Worm (Caenorhabditis elegans): ENCODE data around the gene lips-15.

Gene lips-15

DNA sequence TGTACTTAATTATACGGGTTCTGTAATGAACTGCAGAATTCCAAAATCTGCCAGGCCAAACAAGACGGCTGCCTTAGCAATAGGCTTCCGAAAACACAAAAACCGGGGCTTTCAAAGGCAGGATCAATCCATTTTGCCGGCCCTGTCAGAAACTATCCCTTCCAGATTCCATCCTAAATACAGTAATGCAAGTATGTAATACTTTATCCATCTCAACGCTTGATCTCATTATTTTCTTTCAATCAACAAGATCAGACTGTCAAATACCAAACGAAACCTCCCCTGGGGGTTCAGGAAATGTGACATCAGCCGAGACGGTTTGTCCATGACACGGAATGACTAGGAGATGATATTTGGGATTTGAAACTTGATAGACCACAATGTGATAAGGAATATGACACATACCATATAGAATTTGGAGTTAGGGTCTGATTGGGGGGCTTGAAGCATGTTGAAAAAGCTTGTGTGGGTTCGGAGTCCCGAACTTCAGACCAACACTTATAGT, 22.0 kb downstream of the lips-15 start:
- TF ChIP-seq F13C5.2 (tag; optimal IDR thresholded peaks at IDR 0.05) = no peak
- TF ChIP-seq hnd-1 (tag; optimal IDR thresholded peaks at IDR 0.05) = no peak
- no peak for TF ChIP-seq ets-7 (tag; optimal IDR thresholded peaks at IDR 0.05)
- TF ChIP-seq tra-4 (tag; optimal IDR thresholded peaks at IDR 0.05) = no peak
- no peak for TF ChIP-seq B0310.2 (tag; optimal IDR thresholded peaks at IDR 0.05)
- TF ChIP-seq ceh-36 (tag; optimal IDR thresholded peaks at IDR 0.05) = no peak

DNA sequence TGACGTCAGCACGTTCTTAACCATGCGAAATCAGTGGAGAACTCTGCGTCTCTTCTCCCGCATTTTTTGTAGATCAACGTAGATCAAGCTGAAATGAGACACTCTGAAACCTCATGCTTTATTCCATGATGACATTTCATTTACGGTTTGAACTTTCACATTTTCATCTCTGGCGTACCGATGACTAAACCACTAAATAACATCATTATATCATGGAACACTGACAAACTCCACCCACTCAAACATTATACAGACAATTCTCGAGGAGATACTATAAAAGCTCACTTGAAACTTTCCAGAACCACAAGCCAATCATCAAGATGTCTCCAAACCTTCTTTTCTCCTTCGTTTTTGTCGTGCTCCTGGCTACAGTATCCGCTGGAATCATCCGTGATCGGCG, 22.7 kb downstream of the lips-15 start, which contains the start of gene nspe-7:
nspe-7 (plus strand) TSS at position 301 of the 400 bp plus-strand sequence.
- TF ChIP-seq ets-7 (tag; optimal IDR thresholded peaks at IDR 0.05) (no peak), aly-1 (tag; optimal IDR thresholded peaks at IDR 0.05) (no peak), pes-1 (GFP tag; IDR thresholded peaks at IDR 0.05) (no peak), hnd-1 (tag; optimal IDR thresholded peaks at IDR 0.05) (no peak), ama-1 (optimal IDR thresholded peaks at IDR 0.05) (no peak), hmg-4 (GFP tag; optimal IDR thresholded peaks at IDR 0.05) (no peak), F13C5.2 (tag; optimal IDR thresholded peaks at IDR 0.05) (no peak), ceh-36 (tag; optimal IDR thresholded peaks at IDR 0.05) (no peak), sea-1 (GFP tag; conservative IDR thresholded peaks at IDR 0.05) (no peak), tbx-37 (GFP tag; conservative IDR thresholded peaks at IDR 0.05) (no peak), tra-4 (tag; optimal IDR thresholded peaks at IDR 0.05) (no peak), tbx-11 (GFP tag; IDR thresholded peaks at IDR 0.05) (no peak)

DNA sequence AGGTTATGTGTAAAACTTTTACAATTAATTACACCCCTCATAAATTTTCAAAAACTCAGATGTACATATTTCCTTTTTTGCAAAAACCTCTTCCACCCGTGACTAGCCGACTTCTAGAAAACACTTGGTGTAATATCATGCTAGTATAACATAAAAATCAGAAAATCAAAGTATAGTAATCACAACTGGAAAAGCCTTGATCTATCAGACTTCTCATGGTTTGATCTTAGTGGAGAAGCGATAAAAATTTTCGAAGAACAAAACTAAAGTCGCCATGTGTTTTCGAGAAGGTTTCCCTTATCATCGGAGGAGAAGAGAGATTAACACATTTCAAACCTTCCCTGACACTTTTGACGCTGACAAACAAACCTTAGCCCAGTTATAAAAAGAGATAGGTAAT, 24.4 kb downstream of the lips-15 start, which contains the start of gene nspe-5:
nspe-5 (plus strand) TSS at position 301 of the 400 bp plus-strand sequence.
- no peak for TF ChIP-seq tra-4 (tag; optimal IDR thresholded peaks at IDR 0.05)
- no peak for TF ChIP-seq sea-1 (GFP tag; conservative IDR thresholded peaks at IDR 0.05)
- TF ChIP-seq ets-7 (tag; optimal IDR thresholded peaks at IDR 0.05) = no peak
- TF ChIP-seq ceh-36 (tag; optimal IDR thresholded peaks at IDR 0.05) = no peak
- TF ChIP-seq flt-1 (GFP tag; IDR thresholded peaks at IDR 0.05) = no peak
- no peak for TF ChIP-seq F13C5.2 (tag; optimal IDR thresholded peaks at IDR 0.05)
- no peak for TF ChIP-seq ama-1 (optimal IDR thresholded peaks at IDR 0.05)
- TF ChIP-seq tbx-37 (GFP tag; conservative IDR thresholded peaks at IDR 0.05) = no peak
- TF ChIP-seq ceh-13 (GFP tag; optimal IDR thresholded peaks at IDR 0.05) = no peak

DNA sequence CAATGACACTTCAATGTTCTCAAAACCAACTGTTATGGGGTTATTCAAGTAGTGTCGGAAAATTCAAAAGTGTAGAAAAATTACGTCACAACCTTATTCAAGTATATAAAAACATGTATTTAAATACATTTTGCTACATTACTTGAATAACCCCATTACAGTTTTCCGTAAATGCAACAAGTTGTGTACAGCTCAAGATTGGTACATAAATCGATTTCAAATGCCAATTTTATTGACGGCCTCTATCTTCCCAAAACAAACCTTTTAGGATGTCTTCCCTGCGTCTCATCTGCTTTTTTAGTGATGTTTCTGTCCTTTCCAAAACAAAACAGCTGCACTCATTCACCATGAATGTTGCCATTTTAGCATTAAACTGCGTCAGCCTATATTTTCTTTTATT, 25.2 kb downstream of the lips-15 start, which contains the start of gene Y38E10A.28:
Y38E10A.28 (plus strand) TSS at position 301 of the 400 bp plus-strand sequence.
- no peak for TF ChIP-seq ama-1 (optimal IDR thresholded peaks at IDR 0.05)
- no peak for TF ChIP-seq hmbx-1 (tag; optimal IDR thresholded peaks at IDR 0.05)
- TF ChIP-seq F13C5.2 (tag; optimal IDR thresholded peaks at IDR 0.05) = no peak
- TF ChIP-seq ets-7 (tag; optimal IDR thresholded peaks at IDR 0.05) = no peak
- TF ChIP-seq ceh-36 (tag; optimal IDR thresholded peaks at IDR 0.05) = no peak
- no peak for TF ChIP-seq tbx-11 (GFP tag; IDR thresholded peaks at IDR 0.05)
- no peak for TF ChIP-seq aly-1 (tag; optimal IDR thresholded peaks at IDR 0.05)
- no peak for TF ChIP-seq B0310.2 (tag; optimal IDR thresholded peaks at IDR 0.05)
- no peak for TF ChIP-seq ceh-13 (GFP tag; optimal IDR thresholded peaks at IDR 0.05)
- no peak for TF ChIP-seq flt-1 (GFP tag; IDR thresholded peaks at IDR 0.05)
- no peak for TF ChIP-seq hnd-1 (tag; optimal IDR thresholded peaks at IDR 0.05)
- TF ChIP-seq tbx-37 (GFP tag; conservative IDR thresholded peaks at IDR 0.05) = no peak
- TF ChIP-seq pes-1 (GFP tag; IDR thresholded peaks at IDR 0.05) = no peak
- no peak for TF ChIP-seq hmg-4 (GFP tag; optimal IDR thresholded peaks at IDR 0.05)
- no peak for TF ChIP-seq scrt-1 (GFP tag; IDR thresholded peaks at IDR 0.05)
- TF ChIP-seq tra-4 (tag; optimal IDR thresholded peaks at IDR 0.05) = no peak
- no peak for TF ChIP-seq sea-1 (GFP tag; conservative IDR thresholded peaks at IDR 0.05)

DNA sequence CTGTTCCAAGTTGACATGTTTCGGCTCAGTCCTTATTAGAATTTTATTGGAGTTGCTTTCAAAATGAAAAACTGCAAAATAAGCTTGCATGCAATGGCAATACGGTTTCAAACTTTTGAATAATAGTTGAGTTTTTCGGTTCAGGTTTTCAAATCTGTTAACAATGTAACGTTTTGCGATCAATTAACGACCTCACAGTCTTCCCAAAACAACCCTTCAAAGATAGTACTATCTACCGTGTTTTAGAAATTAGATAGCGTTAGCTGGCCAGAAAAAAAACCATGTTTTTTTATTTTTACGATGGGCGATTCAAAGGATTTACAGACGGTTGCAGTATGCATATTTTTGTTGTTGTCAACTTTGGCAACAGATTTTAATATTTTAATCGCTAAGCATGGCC, 26.7 kb downstream of the lips-15 start, which contains the start of gene Y38E10A.34:
Y38E10A.34 (plus strand) TSS at position 301 of the 400 bp plus-strand sequence.
- TF ChIP-seq scrt-1 (GFP tag; IDR thresholded peaks at IDR 0.05) = no peak

DNA sequence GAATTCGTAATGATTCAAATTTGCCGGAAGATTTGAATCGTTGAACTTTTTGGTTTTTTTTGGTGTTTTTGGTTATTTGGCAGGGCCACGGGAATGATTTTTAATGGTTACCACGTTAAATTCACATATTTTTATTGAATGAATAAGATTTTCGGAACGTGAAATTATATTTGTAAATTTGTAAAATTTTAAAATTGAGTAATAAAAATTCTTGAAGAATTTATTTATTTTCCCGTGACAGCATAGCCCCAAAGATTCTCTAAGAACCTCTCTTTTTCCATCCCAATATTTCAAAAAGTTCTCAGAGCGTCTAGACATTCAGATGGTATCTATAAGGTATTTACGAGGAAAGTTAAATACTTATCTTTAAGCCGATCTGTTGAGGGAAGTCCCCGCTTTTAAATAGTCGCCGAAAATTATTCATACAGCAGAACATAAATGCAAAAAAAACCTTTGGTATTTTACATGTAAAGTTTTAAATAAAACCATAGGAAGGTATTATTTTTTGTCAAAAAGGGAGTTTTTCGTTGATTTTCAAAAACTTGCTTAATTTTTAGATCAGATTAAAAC, 30.6 kb downstream of the lips-15 start, which contains the start of gene Y38E10A.17:
Y38E10A.17 (minus strand) TSS at position 51 of the 570 bp plus-strand sequence.
- no peak for TF ChIP-seq ama-1 (optimal IDR thresholded peaks at IDR 0.05)
- no peak for TF ChIP-seq aly-1 (tag; optimal IDR thresholded peaks at IDR 0.05)
- no peak for TF ChIP-seq tbx-11 (GFP tag; IDR thresholded peaks at IDR 0.05)
- no peak for TF ChIP-seq hnd-1 (tag; optimal IDR thresholded peaks at IDR 0.05)
- TF ChIP-seq sea-1 (GFP tag; conservative IDR thresholded peaks at IDR 0.05) = no peak
- no peak for TF ChIP-seq ceh-36 (tag; optimal IDR thresholded peaks at IDR 0.05)
- TF ChIP-seq hmg-4 (GFP tag; optimal IDR thresholded peaks at IDR 0.05) = no peak
- no peak for TF ChIP-seq F13C5.2 (tag; optimal IDR thresholded peaks at IDR 0.05)
- TF ChIP-seq pes-1 (GFP tag; IDR thresholded peaks at IDR 0.05) = no peak
- TF ChIP-seq flt-1 (GFP tag; IDR thresholded peaks at IDR 0.05) = no peak
- no peak for TF ChIP-seq ceh-13 (GFP tag; optimal IDR thresholded peaks at IDR 0.05)

DNA sequence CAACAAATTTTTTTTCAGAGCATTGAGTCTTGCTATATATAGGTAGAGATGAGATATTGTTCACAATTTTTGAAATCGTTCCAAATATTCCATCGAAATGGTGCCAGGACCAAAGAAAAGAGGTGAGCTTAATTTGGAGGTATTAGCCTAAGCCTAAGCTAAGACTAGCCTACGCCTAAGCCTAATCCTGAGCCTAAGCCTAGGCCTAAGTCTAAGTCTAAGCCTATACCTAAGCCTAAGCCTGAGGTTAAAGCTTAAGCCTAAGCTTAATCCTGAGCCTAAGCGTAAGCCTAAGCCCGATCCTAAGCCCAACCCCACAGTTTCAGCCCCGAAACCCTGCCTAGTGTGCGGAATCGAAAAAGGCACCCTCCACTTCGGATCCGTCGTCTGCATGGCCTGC, 32.4 kb downstream of the lips-15 start, which contains the start of gene nhr-234:
nhr-234 (plus strand) TSS at position 77 of the 400 bp plus-strand sequence.
- TF ChIP-seq ceh-36 (tag; optimal IDR thresholded peaks at IDR 0.05) = peak; percentile 82
- no peak for TF ChIP-seq hnd-1 (tag; optimal IDR thresholded peaks at IDR 0.05)
- no peak for TF ChIP-seq aly-1 (tag; optimal IDR thresholded peaks at IDR 0.05)

DNA sequence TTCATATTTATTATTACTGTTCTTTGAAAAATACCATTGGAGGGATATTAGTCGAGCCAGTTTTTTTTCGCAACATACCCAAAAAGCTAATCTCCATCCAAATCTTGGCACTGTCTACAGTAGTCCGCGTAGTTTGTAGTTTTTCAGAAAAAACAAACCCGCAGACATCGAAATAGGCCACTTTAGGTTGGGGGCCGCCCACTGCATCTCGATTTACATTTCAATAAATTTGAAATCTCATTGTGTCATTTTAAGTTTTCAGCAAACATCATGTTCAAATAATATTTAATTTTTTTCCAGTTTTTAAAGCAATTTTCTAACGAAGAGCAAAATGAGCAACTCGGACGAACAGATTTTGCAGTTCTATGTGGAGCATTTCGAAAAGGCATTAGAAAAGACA, 36.2 kb downstream of the lips-15 start, which contains the start of gene nhr-235:
nhr-235 (plus strand) TSS at position 301 of the 400 bp plus-strand sequence.
- no peak for TF ChIP-seq hnd-1 (tag; optimal IDR thresholded peaks at IDR 0.05)
- TF ChIP-seq aly-1 (tag; optimal IDR thresholded peaks at IDR 0.05) = no peak
- no peak for TF ChIP-seq B0310.2 (tag; optimal IDR thresholded peaks at IDR 0.05)
- TF ChIP-seq hmg-4 (GFP tag; optimal IDR thresholded peaks at IDR 0.05) = no peak
- TF ChIP-seq tbx-11 (GFP tag; IDR thresholded peaks at IDR 0.05) = no peak
- TF ChIP-seq tra-4 (tag; optimal IDR thresholded peaks at IDR 0.05) = no peak
- TF ChIP-seq F13C5.2 (tag; optimal IDR thresholded peaks at IDR 0.05) = no peak
- TF ChIP-seq sea-1 (GFP tag; conservative IDR thresholded peaks at IDR 0.05) = no peak
- no peak for TF ChIP-seq scrt-1 (GFP tag; IDR thresholded peaks at IDR 0.05)
- TF ChIP-seq tbx-37 (GFP tag; conservative IDR thresholded peaks at IDR 0.05) = no peak
- no peak for TF ChIP-seq ceh-13 (GFP tag; optimal IDR thresholded peaks at IDR 0.05)
- no peak for TF ChIP-seq ama-1 (optimal IDR thresholded peaks at IDR 0.05)
- no peak for TF ChIP-seq hmbx-1 (tag; optimal IDR thresholded peaks at IDR 0.05)
- TF ChIP-seq ets-7 (tag; optimal IDR thresholded peaks at IDR 0.05) = no peak
- no peak for TF ChIP-seq pes-1 (GFP tag; IDR thresholded peaks at IDR 0.05)
- TF ChIP-seq ceh-36 (tag; optimal IDR thresholded peaks at IDR 0.05) = no peak
- no peak for TF ChIP-seq flt-1 (GFP tag; IDR thresholded peaks at IDR 0.05)
